Fruit fly (Drosophila melanogaster) whole organism, prepupa: ENCODE measurements around the gene SoxN.

Source experiments
- CG6792 ChIP-seq: fragments of 200-800 bp; sonication (Bioruptor generic); optimal IDR thresholded peaks from 3 replicates; lab custom pipeline; 2016; ENCODE audit warnings: missing biosample characterization, missing genetic modification characterization
- Sox14 ChIP-seq: fragments of 200-800 bp; sonication (Bioruptor generic); optimal IDR thresholded peaks from 3 replicates; lab custom pipeline; 2016; ENCODE audit warnings: missing biosample characterization, missing genetic modification characterization
- net ChIP-seq: fragments of 200-800 bp; sonication (Bioruptor generic); optimal IDR thresholded peaks from 3 replicates; lab custom pipeline; 2016; ENCODE audit warnings: missing biosample characterization, missing genetic modification characterization
- pdm3 ChIP-seq: fragments of 200-800 bp; sonication (Bioruptor generic); optimal IDR thresholded peaks from 3 replicates; lab custom pipeline; 2016; ENCODE audit warnings: missing biosample characterization, missing genetic modification characterization
- svp ChIP-seq: fragments of 200-800 bp; sonication (Bioruptor generic); peaks from one replicate; lab custom pipeline; 2016; ENCODE audit warnings: missing biosample characterization, missing genetic modification characterization
- vri ChIP-seq: fragments of 200-800 bp; sonication (Bioruptor generic); optimal IDR thresholded peaks from 3 replicates; lab custom pipeline; 2016; ENCODE audit warnings: missing biosample characterization, mild to moderate bottlenecking, missing genetic modification characterization

- no peak for TF ChIP-seq Sox14
- no peak for TF ChIP-seq pdm3 (GFP tag; lab: Kevin White, UChicago)
- no peak for TF ChIP-seq net (GFP tag; lab: Kevin White, UChicago)
- no peak for TF ChIP-seq vri (GFP tag; lab: Kevin White, UChicago)
- no peak for TF ChIP-seq CG6792
- TF ChIP-seq svp (GFP tag; lab: Kevin White, UChicago): no peak
These were observed 41.0 kb downstream of the SoxN start, which contains the start of gene CG9483 for dm6 chr2L:8866467-8866866.
